Worm (Caenorhabditis elegans) whole organism, L1 larva: ENCODE measurements around the gene lir-1.

ENCODE experiments used
- C04F5.9 ChIP-seq: sonication (generic microtip); optimal IDR thresholded peaks from 2 replicates; lab custom pipeline; 2016; ENCODE audit warnings: missing genetic modification characterization, missing compliant biosample characterization
- C16A3.4 ChIP-seq: fragments of 150-350 bp; optimal IDR thresholded peaks from 2 replicates; lab custom pipeline; 2014; ENCODE audit warnings: missing biosample characterization, missing genetic modification characterization
- C34B4.2 ChIP-seq: sonication (generic microtip); optimal IDR thresholded peaks from 2 replicates; lab custom pipeline; 2017; ENCODE audit warnings: mild to moderate bottlenecking, missing genetic modification characterization, missing compliant biosample characterization
- F16B12.6 ChIP-seq: fragments of 150-350 bp; optimal IDR thresholded peaks from 2 replicates; lab custom pipeline; 2014; ENCODE audit warnings: missing biosample characterization, missing genetic modification characterization
- aha-1 ChIP-seq: fragments of 150-350 bp; optimal IDR thresholded peaks from 2 replicates; lab custom pipeline; 2014; ENCODE audit warnings: missing biosample characterization, missing genetic modification characterization
- blmp-1 ChIP-seq: fragments of 150-350 bp; optimal IDR thresholded peaks from 2 replicates; lab custom pipeline; 2014; ENCODE audit warnings: missing biosample characterization, missing genetic modification characterization
- dsc-1 ChIP-seq: sonication (generic microtip); optimal IDR thresholded peaks from 2 replicates; lab custom pipeline; 2016; ENCODE audit warnings: mild to moderate bottlenecking, missing genetic modification characterization, missing compliant biosample characterization
- efl-1 ChIP-seq, 4 experiments: fragments of 150-350 bp; optimal IDR thresholded peaks in 3 of 4; peaks in 1 of 4; 1 replicate in 1 of 4; 2 replicates in 3 of 4; lab custom pipeline; 2014; ENCODE audit warnings: missing biosample characterization in 2 of 4, missing genetic modification characterization in 2 of 4, missing genetic modification reagents in 2 of 4
- egl-13 ChIP-seq: sonication (generic microtip); optimal IDR thresholded peaks from 2 replicates; lab custom pipeline; 2016; ENCODE audit warnings: missing genotype, missing genetic modification reagents, missing genetic modification characterization, missing compliant biosample characterization
- elt-2 ChIP-seq: sonication (generic microtip); optimal IDR thresholded peaks from 2 replicates; lab custom pipeline; 2016; ENCODE audit warnings: missing genetic modification characterization, mild to moderate bottlenecking, inconsistent platforms, missing compliant biosample characterization, missing genetic modification reagents
- fkh-10 ChIP-seq: sonication (generic microtip); optimal IDR thresholded peaks from 2 replicates; lab custom pipeline; 2017; ENCODE audit warnings: missing biosample characterization, missing genetic modification reagents, missing genetic modification characterization
- fkh-4 ChIP-seq: sonication (generic microtip); optimal IDR thresholded peaks from 2 replicates; lab custom pipeline; 2016; ENCODE audit warnings: missing compliant biosample characterization, missing genetic modification characterization, borderline replicate concordance
- fos-1 ChIP-seq: fragments of 150-350 bp; optimal IDR thresholded peaks from 2 replicates; lab custom pipeline; 2014; ENCODE audit warnings: missing biosample characterization, missing genetic modification characterization
- grh-1 ChIP-seq: fragments of 200-800 bp; sonication (Bioruptor generic); IDR thresholded peaks from 2 replicates; pipeline ENCODE4 v1.3.6; 2022; ENCODE audit warnings: missing genetic modification reagents, missing genetic modification characterization, missing compliant biosample characterization
- hlh-17 ChIP-seq: fragments of 200-800 bp; sonication (Bioruptor generic); optimal IDR thresholded peaks from 2 replicates; lab custom pipeline; 2018; ENCODE audit warnings: missing genetic modification characterization, mild to moderate bottlenecking, missing compliant biosample characterization, moderate library complexity, borderline replicate concordance
- isw-1 ChIP-seq: fragments of 200-800 bp; sonication (Bioruptor generic); IDR thresholded peaks from 2 replicates; pipeline ENCODE4 v1.3.6; 2022; ENCODE audit warnings: missing genetic modification characterization, missing compliant biosample characterization
- jun-1 ChIP-seq: fragments of 150-350 bp; optimal IDR thresholded peaks from 2 replicates; lab custom pipeline; 2014; ENCODE audit warnings: missing biosample characterization, missing genetic modification reagents, missing genetic modification characterization
- lin-14 ChIP-seq: fragments of 200-800 bp; sonication (Bioruptor generic); optimal IDR thresholded peaks from 2 replicates; lab custom pipeline; 2018; ENCODE audit warnings: mild to moderate bottlenecking, missing genetic modification characterization, moderate library complexity, missing compliant biosample characterization
- mdl-1 ChIP-seq, 2 experiments: fragments of 150-350 bp; optimal IDR thresholded peaks; 2 replicates each; lab custom pipeline; 2014 to 2017; ENCODE audit warnings: missing biosample characterization in 2 of 2, missing genetic modification characterization in 2 of 2, inconsistent platforms in 1 of 2
- nhr-237 ChIP-seq: fragments of 150-350 bp; optimal IDR thresholded peaks from 2 replicates; lab custom pipeline; 2014; ENCODE audit warnings: missing biosample characterization, missing genetic modification characterization
- nhr-28 ChIP-seq: fragments of 150-350 bp; optimal IDR thresholded peaks from 2 replicates; lab custom pipeline; 2014; ENCODE audit warnings: missing biosample characterization, missing genetic modification characterization
- nhr-47 ChIP-seq: sonication (generic microtip); optimal IDR thresholded peaks from 2 replicates; lab custom pipeline; 2016; ENCODE audit warnings: mild to moderate bottlenecking, missing genetic modification characterization, moderate library complexity, missing compliant biosample characterization
- nhr-71 ChIP-seq: sonication (generic microtip); optimal IDR thresholded peaks from 2 replicates; lab custom pipeline; 2016; ENCODE audit warnings: mild to moderate bottlenecking, missing genetic modification characterization, moderate library complexity, missing compliant biosample characterization
- pqm-1 ChIP-seq: sonication (generic microtip); optimal IDR thresholded peaks from 3 replicates; lab custom pipeline; 2017; ENCODE audit warnings: missing biosample characterization, missing genetic modification characterization
- rnt-1 ChIP-seq: sonication (generic microtip); optimal IDR thresholded peaks from 2 replicates; lab custom pipeline; 2016; ENCODE audit warnings: mild to moderate bottlenecking, missing genetic modification characterization, moderate library complexity, missing compliant biosample characterization
- skn-1 ChIP-seq: fragments of 150-350 bp; optimal IDR thresholded peaks from 2 replicates; lab custom pipeline; 2014; ENCODE audit warnings: missing biosample characterization, missing genetic modification characterization
- snpc-4 ChIP-seq: fragments of 150-350 bp; optimal IDR thresholded peaks from 2 replicates; lab custom pipeline; 2014; ENCODE audit warnings: missing biosample characterization, missing genetic modification characterization
- snu-23 ChIP-seq: sonication (generic microtip); optimal IDR thresholded peaks from 2 replicates; lab custom pipeline; 2016; ENCODE audit warnings: missing genetic modification characterization, missing compliant biosample characterization
- sox-4 ChIP-seq: sonication (generic microtip); optimal IDR thresholded peaks from 2 replicates; lab custom pipeline; 2016; ENCODE audit warnings: missing genetic modification characterization, missing compliant biosample characterization
- swsn-7 ChIP-seq: sonication (generic microtip); optimal IDR thresholded peaks from 2 replicates; lab custom pipeline; 2016; ENCODE audit warnings: missing genetic modification characterization, missing compliant biosample characterization
- tbx-2 ChIP-seq: sonication (generic microtip); optimal IDR thresholded peaks from 2 replicates; lab custom pipeline; 2016; ENCODE audit warnings: missing genetic modification characterization, missing compliant biosample characterization
- unc-130 ChIP-seq: fragments of 150-350 bp; optimal IDR thresholded peaks from 2 replicates; lab custom pipeline; 2017; ENCODE audit warnings: missing biosample characterization, missing genetic modification characterization, inconsistent platforms
- unc-30 ChIP-seq: sonication (generic microtip); optimal IDR thresholded peaks from 2 replicates; lab custom pipeline; 2017; ENCODE audit warnings: missing biosample characterization, missing genetic modification characterization
- unc-86 ChIP-seq: sonication (generic microtip); optimal IDR thresholded peaks from 2 replicates; lab custom pipeline; 2016; ENCODE audit warnings: missing genetic modification characterization, missing compliant biosample characterization
- xbp-1 ChIP-seq: sonication (generic microtip); optimal IDR thresholded peaks from 2 replicates; lab custom pipeline; 2016; ENCODE audit warnings: missing genetic modification characterization, missing compliant biosample characterization
- zag-1 ChIP-seq: fragments of 150-350 bp; optimal IDR thresholded peaks from 2 replicates; lab custom pipeline; 2014; ENCODE audit warnings: missing biosample characterization, missing genetic modification characterization
- ztf-11 ChIP-seq, 2 experiments: sonication (generic microtip); optimal IDR thresholded peaks; 2 replicates each; lab custom pipeline; 2016 to 2017; ENCODE audit warnings: missing genetic modification characterization in 2 of 2, missing biosample characterization in 1 of 2, missing compliant biosample characterization in 1 of 2

The lir-1 gene

DNA sequence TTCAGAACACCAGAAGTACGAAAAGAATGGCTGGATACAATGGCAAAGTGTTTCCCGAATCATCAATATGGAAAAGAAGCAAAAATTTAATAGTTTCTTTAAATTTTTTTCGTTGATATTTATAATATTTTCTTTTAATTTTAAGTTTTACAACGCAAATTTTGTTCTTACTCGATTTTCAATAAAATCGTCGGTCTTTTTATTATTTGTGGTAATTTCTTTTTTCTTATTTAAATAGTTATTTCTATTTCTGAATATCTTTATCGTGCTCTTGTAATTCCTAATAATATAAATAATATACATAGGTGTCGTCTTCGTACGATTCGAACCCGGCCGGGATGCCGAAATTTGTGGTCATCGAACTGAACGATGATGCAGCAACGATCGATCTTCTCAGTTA, at the start of gene lir-1:
lir-1 (plus strand) TSS at position 301 of the 400 bp plus-strand sequence.
- TF ChIP-seq zag-1 (tag; lab: Kevin White, UChicago): no peak
- TF ChIP-seq swsn-7 (tag; lab: Kevin White, UChicago): no peak
- TF ChIP-seq fkh-4 (tag; lab: Kevin White, UChicago): no peak
- no peak for TF ChIP-seq F16B12.6 (tag; lab: Kevin White, UChicago)
- TF ChIP-seq ztf-11 (tag; optimal IDR thresholded peaks at IDR 0.05; lab: Kevin White, UChicago): no peak
- no peak for TF ChIP-seq nhr-47 (tag; lab: Kevin White, UChicago)
- no peak for TF ChIP-seq snpc-4 (tag; lab: Kevin White, UChicago)
- TF ChIP-seq snu-23 (GFP tag; lab: Kevin White, UChicago): no peak
- TF ChIP-seq, all 84 proteins: peak for 0

ce11 chrII:7623466-7623865, 48.3 kb upstream of the lir-1 start:
- TF ChIP-seq efl-1 (optimal IDR thresholded peaks at IDR 0.05; lab: Kevin White, UChicago) (peak; percentile 3 to 24), efl-1 (GFP tag; optimal IDR thresholded peaks at IDR 0.05 in 1 of 2; lab: Kevin White, UChicago) (peak in 1 of 2 experiments; percentile 12), blmp-1 (peak; percentile 37), pqm-1 (tag; lab: Kevin White, UChicago) (no peak), nhr-237 (tag; lab: Kevin White, UChicago) (no peak), swsn-7 (tag; lab: Kevin White, UChicago) (peak; percentile 21), nhr-28 (tag; lab: Kevin White, UChicago) (no peak), rnt-1 (peak; percentile 58), lin-14 (peak; percentile 43), hlh-17 (GFP tag; lab: Kevin White, UChicago) (no peak), nhr-71 (tag; lab: Kevin White, UChicago) (peak; percentile 35), grh-1 (GFP tag; lab: Robert Waterston, UW) (no peak), elt-2 (peak; percentile 48), jun-1 (tag; lab: Kevin White, UChicago) (peak; percentile 26), unc-130 (no peak), C16A3.4 (tag; lab: Kevin White, UChicago) (no peak), mdl-1 (tag; optimal IDR thresholded peaks at IDR 0.05; lab: Kevin White, UChicago) (peak in 1 of 2 experiments; percentile 1), fkh-4 (tag; lab: Kevin White, UChicago) (no peak), sox-4 (no peak), snu-23 (GFP tag; lab: Kevin White, UChicago) (no peak), ztf-11 (tag; optimal IDR thresholded peaks at IDR 0.05; lab: Kevin White, UChicago) (no peak), tbx-2 (peak; percentile 29), egl-13 (tag; lab: Kevin White, UChicago) (no peak)
- TF ChIP-seq, all 84 proteins: peak for 10

ce11 chrII:7624272-7624671, 47.5 kb upstream of the lir-1 start:
- TF ChIP-seq aha-1 (tag; lab: Kevin White, UChicago): no peak
- TF ChIP-seq fkh-10 (GFP tag; lab: Kevin White, UChicago): no peak
- TF ChIP-seq lin-14: peak; percentile 3
- peak; percentile 90 for TF ChIP-seq blmp-1
- no peak for TF ChIP-seq C04F5.9 (tag; lab: Kevin White, UChicago)
- no peak for TF ChIP-seq dsc-1 (tag; lab: Kevin White, UChicago)

- TF ChIP-seq zag-1 (tag; lab: Kevin White, UChicago) (no peak), skn-1 (tag; lab: Kevin White, UChicago) (no peak), ztf-11 (tag; optimal IDR thresholded peaks at IDR 0.05; lab: Kevin White, UChicago) (no peak), unc-30 (tag; lab: Kevin White, UChicago) (no peak), jun-1 (tag; lab: Kevin White, UChicago) (no peak), C34B4.2 (no peak), fos-1 (tag; lab: Kevin White, UChicago) (no peak), lin-14 (peak; percentile 19), xbp-1 (no peak), unc-86 (tag; lab: Kevin White, UChicago) (peak; percentile 53), isw-1 (GFP tag; lab: Robert Waterston, UW) (no peak)
These were observed 46.8 kb upstream of the lir-1 start for ce11 chrII:7624995-7625394.
